Worm (Caenorhabditis elegans) whole organism, L2 larva: Measurements from ENCODE around the gene F59G1.4.

ENCODE experiments used
- alr-1 ChIP-seq: fragments of 150-350 bp; optimal IDR thresholded peaks from 2 replicates; lab custom pipeline; 2014; ENCODE audit warnings: missing biosample characterization, missing genetic modification characterization
- aly-2 ChIP-seq: fragments of 150-350 bp; optimal IDR thresholded peaks from 2 replicates; lab custom pipeline; 2014; ENCODE audit warnings: missing biosample characterization, missing genetic modification characterization
- ama-1 ChIP-seq: fragments of 150-350 bp; optimal IDR thresholded peaks from 2 replicates; lab custom pipeline; 2018; ENCODE audit warnings: inconsistent platforms
- dmd-4 ChIP-seq: sonication (generic microtip); optimal IDR thresholded peaks from 2 replicates; lab custom pipeline; 2017; ENCODE audit warnings: missing biosample characterization, missing genetic modification characterization
- elt-3 ChIP-seq: sonication (generic microtip); optimal IDR thresholded peaks from 2 replicates; lab custom pipeline; 2017; ENCODE audit warnings: missing biosample characterization, missing genetic modification characterization
- fos-1 ChIP-seq: fragments of 150-350 bp; optimal IDR thresholded peaks from 2 replicates; lab custom pipeline; 2014; ENCODE audit warnings: missing biosample characterization, missing genetic modification characterization
- nhr-12 ChIP-seq: fragments of 150-350 bp; optimal IDR thresholded peaks from 2 replicates; lab custom pipeline; 2014; ENCODE audit warnings: missing biosample characterization, missing genetic modification characterization
- nhr-237 ChIP-seq: fragments of 150-350 bp; optimal IDR thresholded peaks from 2 replicates; lab custom pipeline; 2014; ENCODE audit warnings: missing biosample characterization, missing genetic modification characterization
- skn-1 ChIP-seq: sonication (generic microtip); optimal IDR thresholded peaks from 2 replicates; lab custom pipeline; 2017; ENCODE audit warnings: missing biosample characterization, missing genetic modification characterization
- unc-39 ChIP-seq: fragments of 150-350 bp; optimal IDR thresholded peaks from 2 replicates; lab custom pipeline; 2014; ENCODE audit warnings: missing biosample characterization, missing genetic modification characterization
- unc-62 ChIP-seq: fragments of 150-350 bp; optimal IDR thresholded peaks from 2 replicates; lab custom pipeline; 2014; ENCODE audit warnings: missing biosample characterization, missing genetic modification reagents, missing genetic modification characterization
- zag-1 ChIP-seq: fragments of 150-350 bp; optimal IDR thresholded peaks from 2 replicates; lab custom pipeline; 2014; ENCODE audit warnings: missing biosample characterization, missing genetic modification characterization
- ztf-4 ChIP-seq: fragments of 150-350 bp; optimal IDR thresholded peaks from 2 replicates; lab custom pipeline; 2014; ENCODE audit warnings: missing biosample characterization, missing genetic modification characterization

- TF ChIP-seq fos-1 (tag; lab: Kevin White, UChicago) (no peak), zag-1 (tag; lab: Kevin White, UChicago) (no peak), aly-2 (tag; lab: Kevin White, UChicago) (no peak), nhr-237 (tag; lab: Kevin White, UChicago) (no peak), unc-62 (GFP tag; lab: Kevin White, UChicago) (no peak), dmd-4 (tag; lab: Kevin White, UChicago) (no peak), nhr-12 (no peak), ztf-4 (no peak), skn-1 (tag; lab: Kevin White, UChicago) (no peak), ama-1 (lab: Kevin White, UChicago) (no peak), elt-3 (tag; lab: Kevin White, UChicago) (no peak), alr-1 (tag; lab: Kevin White, UChicago) (no peak), unc-39 (no peak)
Observed at ce11 chrII:5871508-5871907, 24.5 kb upstream of the F59G1.4 start.
